Worm (Caenorhabditis elegans): ENCODE results near the gene orc-1.

The orc-1 gene

DNA sequence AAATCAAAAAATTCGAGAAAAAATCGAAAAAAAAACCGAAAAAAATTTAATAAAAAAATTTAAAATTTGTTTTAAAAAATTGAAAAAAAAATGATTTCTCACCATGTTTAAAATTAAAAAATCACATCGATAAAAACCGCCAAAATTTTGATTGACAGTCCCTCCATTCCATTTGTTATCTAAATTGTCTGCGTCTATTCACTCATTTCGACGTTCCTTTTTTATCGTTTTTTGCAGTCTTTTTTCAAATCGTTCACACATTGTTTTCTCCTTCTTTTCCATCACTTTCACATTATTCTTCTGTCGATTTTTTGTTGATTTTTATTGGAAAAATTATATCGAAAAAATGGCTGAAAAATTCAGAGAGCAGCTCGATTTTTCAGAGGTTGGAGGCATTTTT is 13.1 kb downstream of the orc-1 start:
- TF ChIP-seq tbx-37 (GFP tag; conservative IDR thresholded peaks at IDR 0.05) = no peak
- TF ChIP-seq ama-1 (optimal IDR thresholded peaks at IDR 0.05) = no peak
- TF ChIP-seq scrt-1 (GFP tag; IDR thresholded peaks at IDR 0.05) = no peak
- TF ChIP-seq hmg-4 (GFP tag; optimal IDR thresholded peaks at IDR 0.05) = no peak
- no peak for TF ChIP-seq tra-4 (tag; optimal IDR thresholded peaks at IDR 0.05)
- TF ChIP-seq ets-7 (tag; optimal IDR thresholded peaks at IDR 0.05) = no peak
- TF ChIP-seq ceh-36 (tag; optimal IDR thresholded peaks at IDR 0.05) = no peak
- TF ChIP-seq aly-1 (tag; optimal IDR thresholded peaks at IDR 0.05) = no peak
- no peak for TF ChIP-seq pes-1 (GFP tag; IDR thresholded peaks at IDR 0.05)
- TF ChIP-seq flt-1 (GFP tag; IDR thresholded peaks at IDR 0.05) = no peak

DNA sequence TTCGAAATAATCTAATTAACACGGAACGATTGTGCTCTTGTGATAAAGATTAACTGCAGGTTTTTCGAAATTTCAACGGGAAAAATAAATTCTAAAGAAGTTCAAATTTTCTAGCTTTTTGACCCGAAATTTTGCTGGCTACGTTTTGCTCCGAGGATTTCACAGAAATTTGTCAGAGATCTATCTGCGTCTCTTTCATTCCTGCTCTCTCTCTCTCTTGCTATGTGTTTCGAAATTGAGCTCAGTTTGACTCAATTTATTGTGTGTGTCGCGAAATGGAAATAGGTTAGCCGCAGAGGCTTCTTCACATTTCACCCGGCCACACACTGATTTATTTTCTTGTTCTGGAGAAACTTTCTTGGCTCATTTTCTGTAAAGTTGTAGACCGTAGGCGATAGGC is 14.7 kb downstream of the orc-1 start:
- TF ChIP-seq ceh-36 (tag; optimal IDR thresholded peaks at IDR 0.05) (no peak), aly-1 (tag; optimal IDR thresholded peaks at IDR 0.05) (no peak), F13C5.2 (tag; optimal IDR thresholded peaks at IDR 0.05) (no peak), ceh-13 (GFP tag; optimal IDR thresholded peaks at IDR 0.05) (no peak), hmg-4 (GFP tag; optimal IDR thresholded peaks at IDR 0.05) (no peak), tbx-37 (GFP tag; conservative IDR thresholded peaks at IDR 0.05) (no peak), hnd-1 (tag; optimal IDR thresholded peaks at IDR 0.05) (no peak), hmbx-1 (tag; optimal IDR thresholded peaks at IDR 0.05) (no peak), sea-1 (GFP tag; conservative IDR thresholded peaks at IDR 0.05) (no peak)

DNA sequence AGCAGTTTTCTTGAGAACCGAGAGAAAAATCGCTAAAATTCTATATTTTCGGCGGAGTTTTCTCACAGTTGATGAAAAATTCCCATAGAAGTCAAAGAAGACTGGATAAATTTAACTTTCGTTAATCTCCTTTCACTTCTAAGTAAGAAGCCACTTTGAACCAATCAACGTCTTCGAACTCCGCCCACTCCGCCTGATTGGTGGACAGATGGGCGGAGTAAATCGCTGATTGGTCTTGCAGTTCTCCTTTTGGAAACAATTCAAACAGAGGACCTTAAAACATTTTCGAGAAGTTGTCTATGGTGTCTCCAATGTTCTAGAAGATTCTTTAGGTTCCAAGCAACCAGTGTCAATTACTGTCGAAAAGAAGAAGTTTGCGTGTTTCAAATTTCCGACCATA is 15.5 kb downstream of the orc-1 start:
- TF ChIP-seq tbx-37 (GFP tag; conservative IDR thresholded peaks at IDR 0.05) (no peak), hmg-4 (GFP tag; optimal IDR thresholded peaks at IDR 0.05) (no peak), ama-1 (optimal IDR thresholded peaks at IDR 0.05) (no peak), B0310.2 (tag; optimal IDR thresholded peaks at IDR 0.05) (no peak), aly-1 (tag; optimal IDR thresholded peaks at IDR 0.05) (no peak), flt-1 (GFP tag; IDR thresholded peaks at IDR 0.05) (no peak), pes-1 (GFP tag; IDR thresholded peaks at IDR 0.05) (no peak), tra-4 (tag; optimal IDR thresholded peaks at IDR 0.05) (no peak), tbx-11 (GFP tag; IDR thresholded peaks at IDR 0.05) (no peak), hnd-1 (tag; optimal IDR thresholded peaks at IDR 0.05) (no peak), ets-7 (tag; optimal IDR thresholded peaks at IDR 0.05) (no peak), F13C5.2 (tag; optimal IDR thresholded peaks at IDR 0.05) (no peak), ceh-13 (GFP tag; optimal IDR thresholded peaks at IDR 0.05) (no peak), scrt-1 (GFP tag; IDR thresholded peaks at IDR 0.05) (no peak), hmbx-1 (tag; optimal IDR thresholded peaks at IDR 0.05) (no peak), sea-1 (GFP tag; conservative IDR thresholded peaks at IDR 0.05) (no peak), ceh-36 (tag; optimal IDR thresholded peaks at IDR 0.05) (no peak)

DNA sequence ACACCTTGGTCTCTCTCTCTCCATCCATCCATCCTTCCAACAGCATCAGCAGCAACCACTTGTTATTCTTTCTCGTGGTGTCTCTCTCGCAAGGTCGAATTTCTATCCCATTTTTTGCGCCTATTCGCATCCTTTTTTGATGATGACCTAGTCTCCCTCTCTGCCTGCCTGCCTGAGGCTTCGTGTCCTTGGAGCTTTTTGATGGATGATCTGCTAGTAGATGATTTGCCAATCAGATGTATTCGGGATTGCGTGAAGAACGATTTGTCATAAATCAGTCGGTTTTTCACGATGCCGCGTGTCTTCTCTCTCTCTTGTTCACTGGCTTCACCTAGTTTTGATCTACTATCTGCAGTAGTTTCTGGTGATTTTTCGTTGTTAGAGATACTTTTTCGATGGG is 18.4 kb downstream of the orc-1 start:
- TF ChIP-seq tbx-11 (GFP tag; IDR thresholded peaks at IDR 0.05) = no peak

DNA sequence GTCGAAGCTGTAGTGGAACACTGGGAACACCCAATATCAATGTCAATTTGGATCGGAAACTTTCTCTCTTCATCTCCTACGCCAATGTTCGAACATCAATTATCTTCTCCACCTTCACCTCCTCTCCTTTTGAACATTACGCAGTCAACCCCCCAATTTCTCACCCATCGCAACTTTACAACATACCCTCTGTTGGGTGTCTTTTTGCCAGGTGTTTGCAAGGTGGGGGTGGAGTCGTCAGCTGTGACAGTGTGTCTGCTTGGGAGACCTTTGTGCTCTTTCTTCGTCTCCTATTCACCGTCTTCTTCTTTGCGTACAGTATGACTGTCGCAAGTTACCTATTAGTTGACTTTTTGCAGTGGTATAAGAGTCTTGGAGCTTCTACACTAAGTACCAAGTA is 23.7 kb downstream of the orc-1 start:
- TF ChIP-seq sea-1 (GFP tag; conservative IDR thresholded peaks at IDR 0.05) = peak; percentile 58
- no peak for TF ChIP-seq ets-7 (tag; optimal IDR thresholded peaks at IDR 0.05)
- TF ChIP-seq ceh-36 (tag; optimal IDR thresholded peaks at IDR 0.05) = no peak
- TF ChIP-seq pes-1 (GFP tag; IDR thresholded peaks at IDR 0.05) = no peak
- no peak for TF ChIP-seq tbx-11 (GFP tag; IDR thresholded peaks at IDR 0.05)
- TF ChIP-seq hmbx-1 (tag; optimal IDR thresholded peaks at IDR 0.05) = no peak
- TF ChIP-seq ceh-13 (GFP tag; optimal IDR thresholded peaks at IDR 0.05) = no peak
- no peak for TF ChIP-seq tra-4 (tag; optimal IDR thresholded peaks at IDR 0.05)
- no peak for TF ChIP-seq flt-1 (GFP tag; IDR thresholded peaks at IDR 0.05)
- no peak for TF ChIP-seq tbx-37 (GFP tag; conservative IDR thresholded peaks at IDR 0.05)
- no peak for TF ChIP-seq B0310.2 (tag; optimal IDR thresholded peaks at IDR 0.05)
- no peak for TF ChIP-seq aly-1 (tag; optimal IDR thresholded peaks at IDR 0.05)
- TF ChIP-seq hmg-4 (GFP tag; optimal IDR thresholded peaks at IDR 0.05) = peak; percentile 53
- no peak for TF ChIP-seq F13C5.2 (tag; optimal IDR thresholded peaks at IDR 0.05)
- no peak for TF ChIP-seq hnd-1 (tag; optimal IDR thresholded peaks at IDR 0.05)
- no peak for TF ChIP-seq scrt-1 (GFP tag; IDR thresholded peaks at IDR 0.05)

ce11 chrIII:10671894-10672293 is 29.0 kb downstream of the orc-1 start:
- TF ChIP-seq B0310.2 (tag; optimal IDR thresholded peaks at IDR 0.05) (no peak), hnd-1 (tag; optimal IDR thresholded peaks at IDR 0.05) (no peak), pes-1 (GFP tag; IDR thresholded peaks at IDR 0.05) (no peak), tbx-37 (GFP tag; conservative IDR thresholded peaks at IDR 0.05) (no peak), ets-7 (tag; optimal IDR thresholded peaks at IDR 0.05) (no peak), sea-1 (GFP tag; conservative IDR thresholded peaks at IDR 0.05) (no peak), hmg-4 (GFP tag; optimal IDR thresholded peaks at IDR 0.05) (no peak), ceh-36 (tag; optimal IDR thresholded peaks at IDR 0.05) (no peak), ceh-13 (GFP tag; optimal IDR thresholded peaks at IDR 0.05) (no peak), scrt-1 (GFP tag; IDR thresholded peaks at IDR 0.05) (no peak), flt-1 (GFP tag; IDR thresholded peaks at IDR 0.05) (no peak)

- no peak for TF ChIP-seq ets-7 (tag; optimal IDR thresholded peaks at IDR 0.05)
Observed at ce11 chrIII:10678971-10679370, 36.0 kb downstream of the orc-1 start, which contains the start of gene Y39A1A.16. Y39A1A.16 (plus strand) TSS chrIII:10679271.

- TF ChIP-seq aly-1 (tag; optimal IDR thresholded peaks at IDR 0.05) (no peak), ceh-36 (tag; optimal IDR thresholded peaks at IDR 0.05) (no peak), hnd-1 (tag; optimal IDR thresholded peaks at IDR 0.05) (no peak), tra-4 (tag; optimal IDR thresholded peaks at IDR 0.05) (no peak), tbx-11 (GFP tag; IDR thresholded peaks at IDR 0.05) (no peak), ama-1 (optimal IDR thresholded peaks at IDR 0.05) (no peak)
Observed at ce11 chrIII:10689057-10689456, 46.1 kb downstream of the orc-1 start, which contains the start of gene Y39A1A.31. Y39A1A.31 (minus strand) TSS chrIII:10689157.

- TF ChIP-seq scrt-1 (GFP tag; IDR thresholded peaks at IDR 0.05) = no peak
- TF ChIP-seq tra-4 (tag; optimal IDR thresholded peaks at IDR 0.05) = no peak
- TF ChIP-seq sea-1 (GFP tag; conservative IDR thresholded peaks at IDR 0.05) = no peak
- no peak for TF ChIP-seq hmbx-1 (tag; optimal IDR thresholded peaks at IDR 0.05)
- TF ChIP-seq pes-1 (GFP tag; IDR thresholded peaks at IDR 0.05) = no peak
- TF ChIP-seq aly-1 (tag; optimal IDR thresholded peaks at IDR 0.05) = no peak
- TF ChIP-seq hmg-4 (GFP tag; optimal IDR thresholded peaks at IDR 0.05) = no peak
- no peak for TF ChIP-seq ceh-36 (tag; optimal IDR thresholded peaks at IDR 0.05)
- no peak for TF ChIP-seq ets-7 (tag; optimal IDR thresholded peaks at IDR 0.05)
- TF ChIP-seq hnd-1 (tag; optimal IDR thresholded peaks at IDR 0.05) = no peak
- TF ChIP-seq tbx-11 (GFP tag; IDR thresholded peaks at IDR 0.05) = no peak
- no peak for TF ChIP-seq ama-1 (optimal IDR thresholded peaks at IDR 0.05)
- TF ChIP-seq B0310.2 (tag; optimal IDR thresholded peaks at IDR 0.05) = no peak
- no peak for TF ChIP-seq F13C5.2 (tag; optimal IDR thresholded peaks at IDR 0.05)
Observed at ce11 chrIII:10691019-10691418, 48.1 kb downstream of the orc-1 start, which contains the start of gene Y39A1A.17. Y39A1A.17 (minus strand) TSS chrIII:10691119.
